Fruit fly (Drosophila melanogaster) whole organism, embryonic: Measurements from ENCODE around the gene Bgb.

Source experiments
- Atf6 ChIP-seq: fragments of 200-800 bp; sonication (Bioruptor generic); IDR thresholded peaks from 2 replicates; pipeline ENCODE4 v1.3.6; 2022; ENCODE audit warnings: missing biosample characterization, missing genetic modification characterization
- Bgb ChIP-seq: fragments of 200-800 bp; sonication (Bioruptor generic); IDR thresholded peaks from 2 replicates; pipeline ENCODE4 v1.3.6; 2022; ENCODE audit warnings: missing biosample characterization, missing genetic modification characterization; ENCODE audit not compliant: partially characterized antibody
- CG11504 ChIP-seq: fragments of 200-800 bp; sonication (Bioruptor generic); optimal IDR thresholded peaks from 3 replicates; lab custom pipeline; 2019; ENCODE audit warnings: missing biosample characterization, mild to moderate bottlenecking, missing genetic modification characterization, moderate library complexity
- CG11723 ChIP-seq: fragments of 200-800 bp; sonication (Bioruptor generic); optimal IDR thresholded peaks from 2 replicates; lab custom pipeline; 2017; ENCODE audit warnings: missing biosample characterization, mild to moderate bottlenecking, missing genetic modification characterization
- CG1233 ChIP-seq: fragments of 200-800 bp; sonication (Bioruptor generic); optimal IDR thresholded peaks from 4 replicates; lab custom pipeline; 2018; ENCODE audit warnings: missing biosample characterization, mild to moderate bottlenecking, missing genetic modification characterization
- CG12769 ChIP-seq: fragments of 200-800 bp; sonication (Bioruptor generic); optimal IDR thresholded peaks from 2 replicates; lab custom pipeline; 2019; ENCODE audit warnings: missing biosample characterization, mild to moderate bottlenecking, missing genetic modification characterization, moderate library complexity
- CG12942 ChIP-seq: fragments of 200-800 bp; sonication (Bioruptor generic); optimal IDR thresholded peaks from 3 replicates; lab custom pipeline; 2016; ENCODE audit warnings: missing biosample characterization, missing genetic modification characterization
- CG14441 ChIP-seq: fragments of 200-800 bp; sonication (Bioruptor generic); IDR thresholded peaks from 2 replicates; pipeline ENCODE4 v1.3.6; 2022; ENCODE audit warnings: missing biosample characterization, missing genetic modification characterization
- CG15011 ChIP-seq: fragments of 200-800 bp; sonication (Bioruptor generic); optimal IDR thresholded peaks from 3 replicates; lab custom pipeline; 2018; ENCODE audit warnings: missing biosample characterization, mild to moderate bottlenecking, missing genetic modification characterization
- CG15073 ChIP-seq: fragments of 200-800 bp; sonication (Bioruptor generic); optimal IDR thresholded peaks from 2 replicates; lab custom pipeline; 2016; ENCODE audit warnings: missing biosample characterization, missing genetic modification characterization
- CG17802 ChIP-seq: fragments of 200-800 bp; sonication (Bioruptor generic); optimal IDR thresholded peaks from 2 replicates; lab custom pipeline; 2018; ENCODE audit warnings: missing biosample characterization, mild to moderate bottlenecking, missing genetic modification characterization, moderate library complexity
- CG18599 ChIP-seq: fragments of 200-800 bp; sonication (Bioruptor generic); optimal IDR thresholded peaks from 3 replicates; lab custom pipeline; 2017; ENCODE audit warnings: missing biosample characterization, missing genetic modification characterization, mild to moderate bottlenecking, moderate library complexity, missing genetic modification reagents
- CG2678 ChIP-seq: fragments of 200-800 bp; sonication (Bioruptor generic); optimal IDR thresholded peaks from 3 replicates; lab custom pipeline; 2019; ENCODE audit warnings: missing biosample characterization, mild to moderate bottlenecking, missing genetic modification characterization, moderate library complexity
- CG33557 ChIP-seq: fragments of 200-800 bp; sonication (Bioruptor generic); optimal IDR thresholded peaks from 2 replicates; lab custom pipeline; 2019; ENCODE audit warnings: missing biosample characterization, mild to moderate bottlenecking, missing genetic modification characterization, moderate library complexity
- CG3995 ChIP-seq: fragments of 200-800 bp; sonication (Bioruptor generic); optimal IDR thresholded peaks from 3 replicates; lab custom pipeline; 2016; ENCODE audit warnings: missing biosample characterization, missing genetic modification characterization
- CG4617 ChIP-seq: fragments of 200-800 bp; sonication (Bioruptor generic); optimal IDR thresholded peaks from 3 replicates; lab custom pipeline; 2016; ENCODE audit warnings: missing biosample characterization, missing genetic modification characterization, borderline replicate concordance
- CG6175 ChIP-seq: fragments of 200-800 bp; sonication (Bioruptor generic); IDR thresholded peaks from 3 replicates; pipeline ENCODE4 v1.3.6; 2022; ENCODE audit warnings: missing biosample characterization, missing genetic modification characterization
- CG6272 ChIP-seq: fragments of 200-800 bp; sonication (Bioruptor generic); IDR thresholded peaks from 2 replicates; pipeline ENCODE4 v1.3.6; 2022; ENCODE audit warnings: missing biosample characterization, missing genetic modification characterization
- CG9797 ChIP-seq: fragments of 200-800 bp; sonication (Bioruptor generic); optimal IDR thresholded peaks from 3 replicates; lab custom pipeline; 2018; ENCODE audit warnings: missing biosample characterization, mild to moderate bottlenecking, missing genetic modification characterization
- Dbx ChIP-seq: fragments of 200-800 bp; sonication (Bioruptor generic); IDR thresholded peaks from 3 replicates; pipeline ENCODE4 v1.3.6; 2022; ENCODE audit warnings: missing biosample characterization, missing genetic modification characterization
- Doc2 ChIP-seq: fragments of 200-800 bp; sonication (Bioruptor generic); IDR thresholded peaks from 2 replicates; pipeline ENCODE4 v1.3.6; 2022; ENCODE audit warnings: missing biosample characterization, missing genetic modification characterization
- GATAe ChIP-seq: fragments of 200-800 bp; sonication (Bioruptor generic); conservative IDR thresholded peaks from 2 replicates; pipeline ENCODE4 v1.3.6; 2022; ENCODE audit warnings: missing biosample characterization, missing genetic modification characterization
- Gsc ChIP-seq: fragments of 200-800 bp; sonication (Bioruptor generic); IDR thresholded peaks from 2 replicates; pipeline ENCODE4 v1.3.6; 2022; ENCODE audit warnings: missing biosample characterization, missing genetic modification characterization
- HLH3B ChIP-seq: fragments of 200-800 bp; sonication (Bioruptor generic); IDR thresholded peaks from 2 replicates; pipeline ENCODE4 v1.3.6; 2022; ENCODE audit warnings: missing biosample characterization, missing genetic modification characterization
- Hr39 ChIP-seq: fragments of >200 bp; optimal IDR thresholded peaks from 2 replicates; lab custom pipeline; 2017
- Hr78 ChIP-seq, 2 experiments: fragments of 200-800 bp in 1 of 2; fragments of >200 bp in 1 of 2; sonication (Bioruptor generic) in 1 of 2; optimal IDR thresholded peaks; 2 replicates each; lab custom pipeline; 2017 to 2019; ENCODE audit warnings: missing biosample characterization in 2 of 2, missing genetic modification characterization in 2 of 2, mild to moderate bottlenecking in 1 of 2, moderate library complexity in 1 of 2
- MTF-1 ChIP-seq: fragments of 200-800 bp; sonication (Bioruptor generic); optimal IDR thresholded peaks from 2 replicates; lab custom pipeline; 2018; ENCODE audit warnings: missing biosample characterization, mild to moderate bottlenecking, missing genetic modification characterization, borderline replicate concordance
- NK7.1 ChIP-seq: fragments of 200-800 bp; sonication (Bioruptor generic); optimal IDR thresholded peaks from 3 replicates; lab custom pipeline; 2016; ENCODE audit warnings: missing biosample characterization, missing genetic modification characterization
- NfI ChIP-seq: fragments of 200-800 bp; sonication (Bioruptor generic); optimal IDR thresholded peaks from 3 replicates; lab custom pipeline; 2018; ENCODE audit warnings: missing biosample characterization, mild to moderate bottlenecking, missing genetic modification characterization, moderate library complexity
- Opbp ChIP-seq: fragments of 200-800 bp; sonication (Bioruptor generic); IDR thresholded peaks from 3 replicates; pipeline ENCODE4 v1.3.6; 2022; ENCODE audit warnings: missing biosample characterization, missing genetic modification characterization; ENCODE audit not compliant: partially characterized antibody
- Ravus ChIP-seq: fragments of 200-800 bp; sonication (Bioruptor generic); IDR thresholded peaks from 2 replicates; pipeline ENCODE4 v1.3.6; 2022; ENCODE audit warnings: missing biosample characterization, missing genetic modification characterization
- Taf1 ChIP-seq: fragments of 200-800 bp; sonication (Bioruptor generic); IDR thresholded peaks from 2 replicates; pipeline ENCODE4 v1.3.6; 2022; ENCODE audit warnings: missing biosample characterization, missing genetic modification characterization
- YL-1 ChIP-seq: fragments of 200-800 bp; sonication (Bioruptor generic); optimal IDR thresholded peaks from 3 replicates; lab custom pipeline; 2017; ENCODE audit warnings: missing biosample characterization, mild to moderate bottlenecking, missing genetic modification characterization
- aop ChIP-seq: fragments of 200-800 bp; sonication (Bioruptor generic); IDR thresholded peaks from 2 replicates; pipeline ENCODE4 v1.3.6; 2022; ENCODE audit warnings: missing biosample characterization, missing genetic modification characterization
- ap ChIP-seq: fragments of 200-800 bp; sonication (Bioruptor generic); IDR thresholded peaks from 2 replicates; pipeline ENCODE4 v1.3.6; 2022; ENCODE audit warnings: missing biosample characterization, missing genetic modification characterization
- bab2 ChIP-seq: fragments of 200-800 bp; sonication (Bioruptor generic); optimal IDR thresholded peaks from 2 replicates; lab custom pipeline; 2016; ENCODE audit warnings: missing biosample characterization, missing genetic modification characterization
- ems ChIP-seq: fragments of 200-800 bp; sonication (Bioruptor generic); optimal IDR thresholded peaks from 3 replicates; lab custom pipeline; 2016; ENCODE audit warnings: missing biosample characterization, missing genetic modification characterization
- exex ChIP-seq: fragments of 200-800 bp; sonication (Bioruptor generic); optimal IDR thresholded peaks from 4 replicates; lab custom pipeline; 2018; ENCODE audit warnings: missing biosample characterization, mild to moderate bottlenecking, missing genetic modification characterization, moderate library complexity
- inv ChIP-seq: fragments of 200-800 bp; sonication (Bioruptor generic); IDR thresholded peaks from 2 replicates; pipeline ENCODE4 v1.3.6; 2022; ENCODE audit warnings: missing biosample characterization, missing genetic modification characterization; ENCODE audit not compliant: partially characterized antibody
- ken ChIP-seq: fragments of 200-800 bp; sonication (Bioruptor generic); IDR thresholded peaks from 3 replicates; pipeline ENCODE4 v1.3.6; 2022; ENCODE audit warnings: missing biosample characterization, missing genetic modification characterization
- odd ChIP-seq: fragments of 200-800 bp; sonication (Bioruptor generic); optimal IDR thresholded peaks from 2 replicates; lab custom pipeline; 2017; ENCODE audit warnings: missing biosample characterization, mild to moderate bottlenecking, missing genetic modification characterization
- phol ChIP-seq: fragments of 200-800 bp; sonication (Bioruptor generic); optimal IDR thresholded peaks from 3 replicates; lab custom pipeline; 2018; ENCODE audit warnings: missing biosample characterization, mild to moderate bottlenecking, missing genetic modification characterization, moderate library complexity
- ranshi ChIP-seq: fragments of 200-800 bp; sonication (Bioruptor generic); IDR thresholded peaks from 2 replicates; pipeline ENCODE4 v1.3.6; 2022; ENCODE audit warnings: missing biosample characterization, missing genetic modification characterization
- row ChIP-seq: fragments of 200-800 bp; sonication (Bioruptor generic); IDR thresholded peaks from 3 replicates; pipeline ENCODE4 v1.3.6; 2022; ENCODE audit warnings: missing biosample characterization, missing genetic modification characterization
- salm ChIP-seq: fragments of 200-800 bp; sonication (Bioruptor generic); optimal IDR thresholded peaks from 2 replicates; lab custom pipeline; 2018; ENCODE audit warnings: missing biosample characterization, mild to moderate bottlenecking, missing genetic modification characterization
- sd ChIP-seq: fragments of 200-800 bp; sonication (Bioruptor generic); optimal IDR thresholded peaks from 3 replicates; lab custom pipeline; 2018; ENCODE audit warnings: missing biosample characterization, mild to moderate bottlenecking, missing genetic modification characterization, moderate library complexity
- toy ChIP-seq: fragments of 200-800 bp; sonication (Bioruptor generic); IDR thresholded peaks from 2 replicates; pipeline ENCODE4 v1.3.6; 2022; ENCODE audit warnings: missing biosample characterization, missing genetic modification characterization
- vnd ChIP-seq: fragments of 200-800 bp; sonication (Bioruptor generic); IDR thresholded peaks from 3 replicates; pipeline ENCODE4 v1.3.6; 2022; ENCODE audit warnings: missing biosample characterization, missing genetic modification characterization; ENCODE audit not compliant: partially characterized antibody
- zen2 ChIP-seq: fragments of 200-800 bp; sonication (Bioruptor generic); IDR thresholded peaks from 3 replicates; pipeline ENCODE4 v1.3.6; 2022; ENCODE audit warnings: missing biosample characterization, missing genetic modification characterization; ENCODE audit not compliant: partially characterized antibody
- zfh2 ChIP-seq: fragments of 200-800 bp; sonication (Bioruptor generic); optimal IDR thresholded peaks from 2 replicates; lab custom pipeline; 2016; ENCODE audit warnings: missing biosample characterization, missing genetic modification characterization

Gene Bgb

DNA sequence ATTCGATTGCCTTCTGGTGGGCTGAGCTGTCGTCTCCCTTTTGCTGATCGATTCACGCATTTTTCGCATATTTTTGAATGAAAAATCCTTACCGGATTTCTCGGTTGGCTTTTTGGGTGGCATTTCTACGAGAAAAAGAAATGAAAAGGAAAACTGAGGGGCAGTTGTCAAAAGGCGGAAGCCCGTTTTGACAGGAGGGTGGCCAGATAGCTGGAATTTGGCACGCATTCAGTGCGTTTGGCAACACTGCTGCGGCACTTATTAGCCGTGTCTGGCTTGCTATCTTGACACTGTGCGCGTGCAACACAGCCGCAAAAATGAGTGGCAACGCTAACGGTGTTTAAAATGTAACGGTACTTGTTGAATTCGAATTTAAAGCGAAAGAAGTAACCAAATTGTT, 29.0 kb downstream of the Bgb start, which contains the start of gene RpL23A (continued):
- TF ChIP-seq CG15011 (peak; percentile 92), Taf1 (peak; percentile 71; the same call in 1 of the 2 replicates), CG17802 (tag; lab: Kevin White, UChicago) (peak; percentile 84), Hr78 (GFP tag; optimal IDR thresholded peaks at IDR 0.05; lab: Kevin White, UChicago) (no peak), ems (GFP tag; lab: Kevin White, UChicago) (peak; percentile 95), salm (tag; lab: Kevin White, UChicago) (peak; percentile 86), GATAe (GFP tag; lab: Robert Waterston, UW) (peak; percentile 75), vnd (no peak), Atf6 (GFP tag; lab: Robert Waterston, UW) (peak; percentile 92), CG9797 (GFP tag; lab: Kevin White, UChicago) (peak; percentile 91), CG12942 (GFP tag; lab: Kevin White, UChicago) (peak; percentile 95), MTF-1 (GFP tag; lab: Kevin White, UChicago) (peak; percentile 97), CG3995 (GFP tag; lab: Kevin White, UChicago) (peak; percentile 81), CG1233 (GFP tag; lab: Kevin White, UChicago) (peak; percentile 95), NfI (GFP tag; lab: Kevin White, UChicago) (peak; percentile 97), CG4617 (peak; percentile 93), ap (GFP tag; lab: Robert Waterston, UW) (peak; percentile 85), Opbp (peak; percentile 81), exex (peak; percentile 72), HLH3B (GFP tag; lab: Robert Waterston, UW) (peak; percentile 92), odd (GFP tag; lab: Kevin White, UChicago) (peak; percentile 89), toy (GFP tag; lab: Robert Waterston, UW) (peak; percentile 77; the same call in 1 of the 2 replicates), Bgb (peak; percentile 81), CG12769 (tag; lab: Kevin White, UChicago) (peak; percentile 96), CG14441 (GFP tag; lab: Robert Waterston, UW) (peak; percentile 86), ken (GFP tag; lab: Robert Waterston, UW) (peak; percentile 98), CG6175 (GFP tag; lab: Robert Waterston, UW) (peak; percentile 90), ranshi (GFP tag; lab: Robert Waterston, UW) (peak; percentile 95), bab2 (GFP tag; lab: Kevin White, UChicago) (peak; percentile 95), Ravus (GFP tag; lab: Robert Waterston, UW) (peak; percentile 62), Gsc (GFP tag; lab: Robert Waterston, UW) (peak; percentile 70), CG33557 (GFP tag; lab: Kevin White, UChicago) (peak; percentile 87), inv (peak; percentile 23; the same call in 1 of the 2 replicates), CG11723 (GFP tag; lab: Kevin White, UChicago) (peak; percentile 94), Hr39 (lab: Kevin White, UChicago) (no peak), Doc2 (peak; percentile 78), zen2 (GFP tag; lab: Robert Waterston, UW) (no peak), CG18599 (GFP tag; lab: Kevin White, UChicago) (peak; percentile 97), CG11504 (peak; percentile 89), zfh2 (GFP tag; lab: Kevin White, UChicago) (peak; percentile 97), sd (tag; lab: Kevin White, UChicago) (peak; percentile 92), CG6272 (GFP tag; lab: Robert Waterston, UW) (peak; percentile 91), phol (peak; percentile 95), NK7.1 (GFP tag; lab: Kevin White, UChicago) (peak; percentile 94), CG2678 (peak; percentile 85), aop (GFP tag; lab: Robert Waterston, UW) (peak; percentile 54; the same call in 1 of the 2 replicates), Dbx (peak; percentile 98), CG15073 (peak; percentile 22), YL-1 (GFP tag; lab: Kevin White, UChicago) (peak; percentile 98), row (GFP tag; lab: Robert Waterston, UW) (peak; percentile 73)
